Worm (Caenorhabditis elegans) whole organism, young adult: ENCODE results near the gene C36E6.8.

Experiments used
- C17E4.6 ChIP-seq: fragments of 200-800 bp; sonication (Bioruptor generic); IDR thresholded peaks from 2 replicates; pipeline ENCODE4 v1.3.6; 2022; ENCODE audit warnings: missing genetic modification reagents, missing genetic modification characterization, missing compliant biosample characterization
- F22D6.2 ChIP-seq: sonication (generic microtip); optimal IDR thresholded peaks from 2 replicates; lab custom pipeline; 2016; ENCODE audit warnings: mild to moderate bottlenecking, missing genetic modification characterization, missing compliant biosample characterization
- F23B12.7 ChIP-seq: sonication (generic microtip); optimal IDR thresholded peaks from 2 replicates; lab custom pipeline; 2017; ENCODE audit warnings: missing genetic modification characterization, mild to moderate bottlenecking, missing compliant biosample characterization, antibody characterized with exemption, moderate library complexity; ENCODE audit not compliant: insufficient read depth
- F39B2.1 ChIP-seq: fragments of 200-800 bp; sonication (Bioruptor generic); IDR thresholded peaks from 2 replicates; pipeline ENCODE4 v1.3.6; 2022; ENCODE audit warnings: missing genetic modification reagents, missing genetic modification characterization, missing compliant biosample characterization
- F52B5.7 ChIP-seq: sonication (generic microtip); optimal IDR thresholded peaks from 2 replicates; lab custom pipeline; 2016; ENCODE audit warnings: mild to moderate bottlenecking, missing genetic modification characterization, missing compliant biosample characterization
- F57A8.1 ChIP-seq: fragments of 200-800 bp; sonication (Bioruptor generic); optimal IDR thresholded peaks from 2 replicates; lab custom pipeline; 2018; ENCODE audit warnings: mild to moderate bottlenecking, missing genetic modification characterization, moderate library complexity, missing compliant biosample characterization
- K11D2.4 ChIP-seq: fragments of 200-800 bp; sonication (Bioruptor generic); IDR thresholded peaks from 2 replicates; pipeline ENCODE4 v1.3.6; 2022; ENCODE audit warnings: missing genetic modification reagents, missing genetic modification characterization, missing compliant biosample characterization
- T07F8.4 ChIP-seq: sonication (generic microtip); optimal IDR thresholded peaks from 2 replicates; lab custom pipeline; 2016; ENCODE audit warnings: mild to moderate bottlenecking, missing genetic modification characterization, moderate library complexity, missing compliant biosample characterization
- Y56A3A.18 ChIP-seq: fragments of 200-800 bp; sonication (Bioruptor generic); IDR thresholded peaks from 2 replicates; pipeline ENCODE4 v1.3.6; 2022; ENCODE audit warnings: missing genetic modification reagents, missing genetic modification characterization, missing compliant biosample characterization
- ZK185.1 ChIP-seq: sonication (generic microtip); optimal IDR thresholded peaks from 2 replicates; lab custom pipeline; 2016; ENCODE audit warnings: mild to moderate bottlenecking, missing genetic modification characterization, missing compliant biosample characterization; ENCODE audit not compliant: poor library complexity, severe bottlenecking
- aptf-2 ChIP-seq: fragments of 200-800 bp; sonication (Bioruptor generic); conservative IDR thresholded peaks from 2 replicates; pipeline ENCODE4 v1.3.6; 2022; ENCODE audit warnings: missing genetic modification reagents, missing genetic modification characterization, missing compliant biosample characterization
- attf-5 ChIP-seq: fragments of 200-800 bp; sonication (Bioruptor generic); optimal IDR thresholded peaks from 2 replicates; lab custom pipeline; 2018; ENCODE audit warnings: mild to moderate bottlenecking, missing genetic modification characterization, missing compliant biosample characterization
- attf-6 ChIP-seq: fragments of 200-800 bp; sonication (Bioruptor generic); IDR thresholded peaks from 2 replicates; pipeline ENCODE4 v1.3.6; 2022; ENCODE audit warnings: missing genetic modification reagents, missing genetic modification characterization, missing compliant biosample characterization
- bed-1 ChIP-seq: fragments of 200-800 bp; sonication (Bioruptor generic); IDR thresholded peaks from 2 replicates; pipeline ENCODE4 v1.3.6; 2022; ENCODE audit warnings: missing genetic modification reagents, missing genetic modification characterization, missing compliant biosample characterization
- ceh-100 ChIP-seq: fragments of 200-800 bp; sonication (Bioruptor generic); IDR thresholded peaks from 2 replicates; pipeline ENCODE4 v1.3.6; 2022; ENCODE audit warnings: missing genetic modification reagents, missing genetic modification characterization, missing compliant biosample characterization
- ceh-40 ChIP-seq: fragments of 200-800 bp; sonication (Bioruptor generic); IDR thresholded peaks from 2 replicates; pipeline ENCODE4 v1.3.6; 2022; ENCODE audit warnings: missing genetic modification characterization, missing compliant biosample characterization
- ceh-79 ChIP-seq: sonication (generic microtip); optimal IDR thresholded peaks from 2 replicates; lab custom pipeline; 2017; ENCODE audit warnings: mild to moderate bottlenecking, missing genetic modification characterization, missing compliant biosample characterization
- chd-7 ChIP-seq: sonication (generic microtip); optimal IDR thresholded peaks from 2 replicates; lab custom pipeline; 2016; ENCODE audit warnings: mild to moderate bottlenecking, missing genetic modification characterization, moderate library complexity, missing compliant biosample characterization
- dpff-1 ChIP-seq: sonication (generic microtip); optimal IDR thresholded peaks from 2 replicates; lab custom pipeline; 2017; ENCODE audit warnings: mild to moderate bottlenecking, missing genetic modification characterization, missing compliant biosample characterization
- egl-18 ChIP-seq: fragments of 200-800 bp; sonication (Bioruptor generic); IDR thresholded peaks from 2 replicates; pipeline ENCODE4 v1.3.6; 2022; ENCODE audit warnings: missing genetic modification reagents, missing genetic modification characterization, missing compliant biosample characterization
- egl-44 ChIP-seq: fragments of 200-800 bp; sonication (Bioruptor generic); IDR thresholded peaks from 2 replicates; pipeline ENCODE4 v1.3.6; 2022; ENCODE audit warnings: missing genetic modification reagents, missing genetic modification characterization, missing compliant biosample characterization
- fkh-3 ChIP-seq: sonication (generic microtip); optimal IDR thresholded peaks from 2 replicates; lab custom pipeline; 2016; ENCODE audit warnings: mild to moderate bottlenecking, missing genetic modification characterization, missing compliant biosample characterization
- gei-17 ChIP-seq: fragments of 200-800 bp; sonication (Bioruptor generic); optimal IDR thresholded peaks from 2 replicates; lab custom pipeline; 2018; ENCODE audit warnings: mild to moderate bottlenecking, missing genetic modification characterization, missing compliant biosample characterization
- hlh-26 ChIP-seq: fragments of 200-800 bp; sonication (Bioruptor generic); conservative IDR thresholded peaks from 2 replicates; pipeline ENCODE4 v1.3.6; 2022; ENCODE audit warnings: missing genetic modification reagents, missing genetic modification characterization, missing compliant biosample characterization
- hmg-1.2 ChIP-seq: fragments of 200-800 bp; sonication (Bioruptor generic); IDR thresholded peaks from 2 replicates; pipeline ENCODE4 v1.3.6; 2022; ENCODE audit warnings: missing genetic modification reagents, missing genetic modification characterization, missing compliant biosample characterization
- let-607 ChIP-seq, 2 experiments: fragments of 200-800 bp in 1 of 2; sonication (Bioruptor generic) in 1 of 2; sonication (generic microtip) in 1 of 2; optimal IDR thresholded peaks; 2 replicates each; lab custom pipeline; 2016 to 2018; ENCODE audit warnings: mild to moderate bottlenecking in 2 of 2, missing compliant biosample characterization in 2 of 2, missing genetic modification characterization in 2 of 2, moderate library complexity in 2 of 2, missing genotype in 1 of 2
- lin-26 ChIP-seq: fragments of 200-800 bp; sonication (Bioruptor generic); IDR thresholded peaks from 2 replicates; pipeline ENCODE4 v1.3.6; 2022; ENCODE audit warnings: missing genetic modification reagents, missing genetic modification characterization, missing compliant biosample characterization
- lin-35 ChIP-seq, 3 experiments: fragments of 150-350 bp in 2 of 3; sonication (generic microtip) in 1 of 3; optimal IDR thresholded peaks; 2 replicates each; lab custom pipeline; 2014 to 2018; ENCODE audit warnings: missing biosample characterization in 3 of 3, missing genetic modification characterization in 3 of 3, missing genetic modification reagents in 3 of 3
- lsy-27 ChIP-seq: sonication (generic microtip); optimal IDR thresholded peaks from 2 replicates; lab custom pipeline; 2017; ENCODE audit warnings: missing genetic modification characterization, mild to moderate bottlenecking, missing compliant biosample characterization, antibody characterized with exemption, missing genotype, borderline replicate concordance; ENCODE audit not compliant: insufficient read depth
- madf-3 ChIP-seq: fragments of 200-800 bp; sonication (Bioruptor generic); IDR thresholded peaks from 2 replicates; pipeline ENCODE4 v1.3.6; 2022; ENCODE audit warnings: missing genetic modification reagents, missing genetic modification characterization, missing compliant biosample characterization
- madf-6 ChIP-seq: fragments of 200-800 bp; sonication (Bioruptor generic); IDR thresholded peaks from 2 replicates; pipeline ENCODE4 v1.3.6; 2022; ENCODE audit warnings: missing genetic modification reagents, missing genetic modification characterization, missing compliant biosample characterization
- madf-8 ChIP-seq: fragments of 200-800 bp; sonication (Bioruptor generic); conservative IDR thresholded peaks from 2 replicates; pipeline ENCODE4 v1.3.6; 2022; ENCODE audit warnings: missing genetic modification reagents, missing genetic modification characterization, missing compliant biosample characterization
- nfya-2 ChIP-seq: fragments of 200-800 bp; sonication (Bioruptor generic); IDR thresholded peaks from 2 replicates; pipeline ENCODE4 v1.3.6; 2022; ENCODE audit warnings: missing genetic modification reagents, missing genetic modification characterization, missing compliant biosample characterization
- rcor-1 ChIP-seq: fragments of 200-800 bp; sonication (Bioruptor generic); IDR thresholded peaks from 2 replicates; pipeline ENCODE4 v1.3.6; 2022; ENCODE audit warnings: missing genetic modification reagents, missing genetic modification characterization, missing compliant biosample characterization
- snpc-1.1 ChIP-seq: sonication (generic microtip); optimal IDR thresholded peaks from 2 replicates; lab custom pipeline; 2017; ENCODE audit warnings: missing genetic modification characterization, mild to moderate bottlenecking, missing compliant biosample characterization, antibody characterized with exemption, moderate library complexity, missing genotype, missing genetic modification reagents; ENCODE audit not compliant: insufficient read depth
- snpc-1.3 ChIP-seq: sonication (generic microtip); optimal IDR thresholded peaks from 2 replicates; lab custom pipeline; 2017; ENCODE audit warnings: missing genetic modification characterization, mild to moderate bottlenecking, missing compliant biosample characterization, antibody characterized with exemption, moderate library complexity, missing genotype, missing genetic modification reagents; ENCODE audit not compliant: insufficient read depth
- snpc-3.4 ChIP-seq: sonication (generic microtip); optimal IDR thresholded peaks from 2 replicates; lab custom pipeline; 2017; ENCODE audit warnings: missing genetic modification characterization, mild to moderate bottlenecking, missing compliant biosample characterization, antibody characterized with exemption, moderate library complexity, missing genotype, missing genetic modification reagents
- snpc-4 ChIP-seq, 5 experiments: fragments of 150-350 bp in 1 of 5; sonication (generic microtip) in 4 of 5; optimal IDR thresholded peaks; 2 replicates each; lab custom pipeline; 2014 to 2018; ENCODE audit warnings: missing genetic modification characterization in 5 of 5, missing biosample characterization in 3 of 5, antibody characterized with exemption in 2 of 5, mild to moderate bottlenecking in 2 of 5, missing compliant biosample characterization in 2 of 5, missing genotype in 2 of 5, moderate library complexity in 2 of 5, missing genetic modification reagents in 1 of 5
- tbp1 ChIP-seq: fragments of 200-800 bp; sonication (Bioruptor generic); optimal IDR thresholded peaks from 2 replicates; lab custom pipeline; 2018; ENCODE audit warnings: mild to moderate bottlenecking, missing genetic modification characterization, missing compliant biosample characterization
- tlf-1 ChIP-seq: fragments of 200-800 bp; sonication (Bioruptor generic); optimal IDR thresholded peaks from 2 replicates; lab custom pipeline; 2018; ENCODE audit warnings: mild to moderate bottlenecking, missing genetic modification characterization, missing compliant biosample characterization
- unc-130 ChIP-seq: sonication (generic microtip); optimal IDR thresholded peaks from 2 replicates; lab custom pipeline; 2016; ENCODE audit warnings: missing genetic modification reagents, missing genetic modification characterization, missing compliant biosample characterization
- zim-3 ChIP-seq: sonication (generic microtip); optimal IDR thresholded peaks from 2 replicates; lab custom pipeline; 2017; ENCODE audit warnings: mild to moderate bottlenecking, missing genetic modification characterization, moderate library complexity, missing compliant biosample characterization
- ztf-26 ChIP-seq: sonication (generic microtip); optimal IDR thresholded peaks from 2 replicates; lab custom pipeline; 2017; ENCODE audit warnings: missing genetic modification characterization, missing compliant biosample characterization

The C36E6.8 gene

ce11 chrX:17479694-17480574, 41.4 kb downstream of the C36E6.8 start (continued):
- TF ChIP-seq tlf-1 (GFP tag; lab: Kevin White, UChicago) (peak; percentile 65), unc-130 (no peak), ceh-40 (GFP tag; lab: Robert Waterston, UW) (no peak), egl-44 (peak; percentile 7; the same call in 1 of the 2 replicates), lin-26 (peak; percentile 80; the same call in 1 of the 2 replicates), attf-5 (GFP tag; lab: Kevin White, UChicago) (peak; percentile 75), chd-7 (tag; lab: Kevin White, UChicago) (peak; percentile 91), lsy-27 (tag; lab: Kevin White, UChicago) (no peak), zim-3 (tag; lab: Kevin White, UChicago) (peak; percentile 30), T07F8.4 (tag; lab: Kevin White, UChicago) (peak; percentile 12), F57A8.1 (GFP tag; lab: Kevin White, UChicago) (no peak), aptf-2 (GFP tag; lab: Robert Waterston, UW) (0 out of 2 replicates have a peak, but pooled peaks have one; percentile 21), hmg-1.2 (peak; percentile 87), gei-17 (GFP tag; lab: Kevin White, UChicago) (peak; percentile 81), F39B2.1 (no peak), lin-35 (GFP tag; optimal IDR thresholded peaks at IDR 0.05; lab: Kevin White, UChicago) (peak in 1 of 3 experiments; percentile 18), snpc-1.1 (tag; lab: Kevin White, UChicago) (no peak), bed-1 (no peak), ceh-79 (tag; lab: Kevin White, UChicago) (no peak), egl-18 (GFP tag; lab: Robert Waterston, UW) (peak; percentile 56; the same call in 1 of the 2 replicates), snpc-4 (GFP tag; optimal IDR thresholded peaks at IDR 0.05; lab: Kevin White, UChicago) (peak; percentile 24), snpc-4 (tag; optimal IDR thresholded peaks at IDR 0.05; lab: Kevin White, UChicago) (peak in 3 of 4 experiments; percentile 23 to 49 (median 49)), nfya-2 (GFP tag; lab: Robert Waterston, UW) (no peak), ceh-100 (GFP tag; lab: Robert Waterston, UW) (peak; percentile 8; the same call in 1 of the 2 replicates), hlh-26 (no peak), tbp1 (GFP tag; lab: Kevin White, UChicago) (peak; percentile 40), Y56A3A.18 (GFP tag; lab: Robert Waterston, UW) (0 out of 2 replicates have a peak, but pooled peaks have one; percentile 27), F22D6.2 (tag; lab: Kevin White, UChicago) (peak; percentile 74), snpc-3.4 (no peak), F23B12.7 (tag; lab: Kevin White, UChicago) (peak; percentile 37), F52B5.7 (peak; percentile 56), let-607 (tag; optimal IDR thresholded peaks at IDR 0.05; lab: Kevin White, UChicago) (peak; percentile 21 to 52), madf-6 (no peak), attf-6 (GFP tag; lab: Robert Waterston, UW) (no peak), K11D2.4 (GFP tag; lab: Robert Waterston, UW) (peak; percentile 91), C17E4.6 (GFP tag; lab: Robert Waterston, UW) (no peak), ZK185.1 (tag; lab: Kevin White, UChicago) (peak; percentile 1), dpff-1 (tag; lab: Kevin White, UChicago) (peak; percentile 39), snpc-1.3 (no peak), madf-8 (GFP tag; lab: Robert Waterston, UW) (no peak), ztf-26 (peak; percentile 83), fkh-3 (no peak), madf-3 (no peak), rcor-1 (GFP tag; lab: Robert Waterston, UW) (no peak)
